Worm (Caenorhabditis elegans) whole organism, early embryonic: ENCODE measurements around the gene K01A2.4.

Experiments used
- B0310.2 ChIP-seq: sonication (generic microtip); optimal IDR thresholded peaks from 2 replicates; lab custom pipeline; 2016; ENCODE audit warnings: mild to moderate bottlenecking, missing genetic modification characterization, missing compliant biosample characterization
- F13C5.2 ChIP-seq: sonication (generic microtip); optimal IDR thresholded peaks from 2 replicates; lab custom pipeline; 2017; ENCODE audit warnings: mild to moderate bottlenecking, missing genetic modification characterization, inconsistent platforms, missing compliant biosample characterization
- aly-1 ChIP-seq: sonication (generic microtip); optimal IDR thresholded peaks from 2 replicates; lab custom pipeline; 2016; ENCODE audit warnings: missing genetic modification characterization, missing compliant biosample characterization
- ama-1 ChIP-seq: fragments of 150-350 bp; optimal IDR thresholded peaks from 2 replicates; lab custom pipeline; 2014
- ceh-13 ChIP-seq: fragments of 200-800 bp; sonication (Bioruptor generic); optimal IDR thresholded peaks from 2 replicates; lab custom pipeline; 2018; ENCODE audit warnings: mild to moderate bottlenecking, missing genetic modification characterization, missing compliant biosample characterization
- ceh-36 ChIP-seq: sonication (generic microtip); optimal IDR thresholded peaks from 2 replicates; lab custom pipeline; 2016; ENCODE audit warnings: missing genetic modification characterization, inconsistent platforms, missing compliant biosample characterization
- ets-7 ChIP-seq: sonication (generic microtip); optimal IDR thresholded peaks from 2 replicates; lab custom pipeline; 2016; ENCODE audit warnings: missing genotype, missing genetic modification characterization, missing compliant biosample characterization
- flt-1 ChIP-seq: fragments of 200-800 bp; sonication (Bioruptor generic); IDR thresholded peaks from 2 replicates; pipeline ENCODE4 v1.3.6; 2022; ENCODE audit warnings: missing genetic modification characterization, missing compliant biosample characterization
- hmbx-1 ChIP-seq: sonication (generic microtip); optimal IDR thresholded peaks from 2 replicates; lab custom pipeline; 2016; ENCODE audit warnings: mild to moderate bottlenecking, missing genetic modification characterization, missing compliant biosample characterization
- hnd-1 ChIP-seq: sonication (generic microtip); optimal IDR thresholded peaks from 2 replicates; lab custom pipeline; 2016; ENCODE audit warnings: missing genetic modification characterization, missing compliant biosample characterization
- pes-1 ChIP-seq: fragments of 200-800 bp; sonication (Bioruptor generic); IDR thresholded peaks from 2 replicates; pipeline ENCODE4 v1.3.6; 2022; ENCODE audit warnings: missing genetic modification reagents, missing genetic modification characterization, missing compliant biosample characterization
- scrt-1 ChIP-seq: fragments of 200-800 bp; sonication (Bioruptor generic); IDR thresholded peaks from 2 replicates; pipeline ENCODE4 v1.3.6; 2022; ENCODE audit warnings: missing genetic modification characterization, missing compliant biosample characterization
- sea-1 ChIP-seq: fragments of 200-800 bp; sonication (Bioruptor generic); conservative IDR thresholded peaks from 2 replicates; pipeline ENCODE4 v1.3.6; 2022; ENCODE audit warnings: missing genetic modification characterization, missing compliant biosample characterization
- tbx-11 ChIP-seq: fragments of 200-800 bp; sonication (Bioruptor generic); IDR thresholded peaks from 2 replicates; pipeline ENCODE4 v1.3.6; 2022; ENCODE audit warnings: missing genetic modification characterization, missing compliant biosample characterization
- tbx-37 ChIP-seq: fragments of 200-800 bp; sonication (Bioruptor generic); conservative IDR thresholded peaks from 2 replicates; pipeline ENCODE4 v1.3.6; 2022; ENCODE audit warnings: missing genetic modification reagents, missing genetic modification characterization, missing compliant biosample characterization
- tra-4 ChIP-seq: sonication (generic microtip); optimal IDR thresholded peaks from 2 replicates; lab custom pipeline; 2017; ENCODE audit warnings: missing genetic modification characterization, missing compliant biosample characterization

The K01A2.4 gene

DNA sequence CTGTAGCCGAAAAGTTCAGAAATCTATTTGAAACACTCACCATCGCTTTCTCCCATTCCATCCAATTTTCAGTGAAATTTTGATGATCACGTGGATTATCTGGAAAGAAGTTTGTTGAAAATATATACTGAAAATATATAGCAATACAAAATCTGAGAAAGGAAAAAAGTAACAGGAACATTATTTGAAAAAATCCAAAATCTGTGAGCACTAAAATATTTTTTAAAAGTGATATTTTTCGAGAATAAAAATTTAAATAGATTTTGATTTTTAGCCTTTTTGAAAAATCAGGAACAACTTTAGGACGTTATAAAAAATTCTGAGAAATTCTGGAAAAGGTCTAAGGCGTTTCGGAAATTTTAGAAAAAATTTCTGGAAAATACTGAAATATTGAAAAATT, 49.7 kb downstream of the K01A2.4 start, which contains the start of gene dmsr-4:
Gene dmsr-4, minus strand, starts transcription at position 101 of the 400 bp plus-strand sequence.
- TF ChIP-seq sea-1 (GFP tag; lab: Robert Waterston, UW), result no peak
- no peak for TF ChIP-seq tbx-37
- TF ChIP-seq flt-1 (GFP tag; lab: Robert Waterston, UW), result no peak
- no peak for TF ChIP-seq tra-4 (tag; lab: Kevin White, UChicago)
- no peak for TF ChIP-seq ama-1
- no peak for TF ChIP-seq ceh-36 (tag; lab: Kevin White, UChicago)
- TF ChIP-seq F13C5.2 (tag; lab: Kevin White, UChicago), result no peak
- no peak for TF ChIP-seq aly-1 (tag; lab: Kevin White, UChicago)
- TF ChIP-seq scrt-1 (GFP tag; lab: Robert Waterston, UW), result no peak
- TF ChIP-seq ceh-13, result no peak
- no peak for TF ChIP-seq hmbx-1 (tag; lab: Kevin White, UChicago)
- no peak for TF ChIP-seq hnd-1
- no peak for TF ChIP-seq ets-7 (tag; lab: Kevin White, UChicago)
- no peak for TF ChIP-seq B0310.2 (tag; lab: Kevin White, UChicago)
- TF ChIP-seq pes-1 (GFP tag; lab: Robert Waterston, UW), result no peak
- no peak for TF ChIP-seq tbx-11 (GFP tag; lab: Robert Waterston, UW)
